Worm (Caenorhabditis elegans) whole organism, mixed stage, embryonic: Measurements from ENCODE around the gene npp-1.

Experiments
- ces-1 ChIP-seq: fragments of 150-350 bp; optimal IDR thresholded peaks from 2 replicates; lab custom pipeline; 2014; ENCODE audit warnings: missing biosample characterization, missing genetic modification reagents, missing genetic modification characterization
- nhr-76 ChIP-seq: sonication (generic microtip); optimal IDR thresholded peaks from 2 replicates; lab custom pipeline; 2017; ENCODE audit warnings: missing biosample characterization, missing genetic modification characterization
- pha-4 ChIP-seq: fragments of 150-350 bp; optimal IDR thresholded peaks from 2 replicates; lab custom pipeline; 2018; ENCODE audit warnings: missing biosample characterization, missing genetic modification reagents, missing genetic modification characterization
- snpc-4 ChIP-seq: fragments of 150-350 bp; optimal IDR thresholded peaks from 2 replicates; lab custom pipeline; 2014; ENCODE audit warnings: missing biosample characterization, missing genetic modification characterization
- unc-39 ChIP-seq: fragments of 150-350 bp; optimal IDR thresholded peaks from 2 replicates; lab custom pipeline; 2014; ENCODE audit warnings: missing biosample characterization, missing genetic modification characterization
- unc-62 ChIP-seq: fragments of 150-350 bp; optimal IDR thresholded peaks from 2 replicates; lab custom pipeline; 2014; ENCODE audit warnings: missing biosample characterization, missing genetic modification reagents, missing genetic modification characterization
- ztf-11 ChIP-seq: fragments of 150-350 bp; optimal IDR thresholded peaks from 2 replicates; lab custom pipeline; 2014; ENCODE audit warnings: missing biosample characterization, missing genetic modification characterization

DNA sequence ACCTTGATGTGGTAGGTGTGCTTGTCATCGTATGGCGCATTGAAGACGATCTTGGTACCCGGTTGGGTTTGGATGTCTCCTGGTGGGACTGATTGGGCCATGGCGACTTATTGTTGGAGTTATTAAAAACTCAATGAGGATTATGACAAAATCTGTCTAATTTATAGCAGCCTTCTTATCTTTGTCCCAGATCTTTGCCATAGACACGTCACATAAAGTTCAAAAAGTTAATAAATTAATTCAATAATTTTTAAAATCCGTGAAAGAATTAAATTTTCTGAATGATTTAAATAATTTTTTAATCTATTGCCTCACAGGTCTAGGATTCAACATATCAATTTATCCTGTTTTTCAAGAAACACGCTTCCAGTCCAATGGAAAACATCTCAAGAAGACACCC, 22.0 kb upstream of the npp-1 start, which contains the start of gene msp-81:
- TF ChIP-seq unc-62 (GFP tag; lab: Kevin White, UChicago) (no peak), pha-4 (tag; lab: Kevin White, UChicago) (no peak), ces-1 (no peak), snpc-4 (tag; lab: Kevin White, UChicago) (no peak), unc-39 (tag; lab: Kevin White, UChicago) (no peak), ztf-11 (tag; lab: Kevin White, UChicago) (no peak), nhr-76 (tag; lab: Kevin White, UChicago) (no peak)
